Fruit fly (Drosophila melanogaster) whole organism, prepupa: ENCODE results near the gene Vlet.

Experiments
- Blimp-1 ChIP-seq: fragments of 200-800 bp; sonication (Bioruptor generic); optimal IDR thresholded peaks from 3 replicates; lab custom pipeline; 2017; ENCODE audit warnings: missing biosample characterization, missing genetic modification characterization, mild to moderate bottlenecking, moderate library complexity, missing genetic modification reagents
- CG10631 ChIP-seq: fragments of 200-800 bp; sonication (Bioruptor generic); optimal IDR thresholded peaks from 2 replicates; lab custom pipeline; 2016; ENCODE audit warnings: missing biosample characterization, missing genetic modification characterization
- CG10669 ChIP-seq: fragments of 200-800 bp; sonication (Bioruptor generic); optimal IDR thresholded peaks from 3 replicates; lab custom pipeline; 2018; ENCODE audit warnings: missing biosample characterization, mild to moderate bottlenecking, missing genetic modification characterization, moderate library complexity
- CG11762 ChIP-seq: fragments of 200-800 bp; sonication (Bioruptor generic); optimal IDR thresholded peaks from 3 replicates; lab custom pipeline; 2016; ENCODE audit warnings: missing biosample characterization, missing genetic modification characterization; ENCODE audit not compliant: insufficient read depth
- CG11902 ChIP-seq: fragments of 200-800 bp; sonication (Bioruptor generic); optimal IDR thresholded peaks from 3 replicates; lab custom pipeline; 2016; ENCODE audit warnings: missing biosample characterization, missing genetic modification characterization
- CG15336 ChIP-seq: fragments of 200-800 bp; sonication (Bioruptor generic); IDR thresholded peaks from 2 replicates; pipeline ENCODE4 v1.3.6; 2022; ENCODE audit warnings: missing biosample characterization, missing genetic modification characterization
- CG1621 ChIP-seq: fragments of 200-800 bp; sonication (Bioruptor generic); optimal IDR thresholded peaks from 3 replicates; lab custom pipeline; 2018; ENCODE audit warnings: missing biosample characterization, mild to moderate bottlenecking, missing genetic modification characterization
- CG16779 ChIP-seq: fragments of 200-800 bp; sonication (Bioruptor generic); optimal IDR thresholded peaks from 3 replicates; lab custom pipeline; 2017; ENCODE audit warnings: missing biosample characterization, mild to moderate bottlenecking, missing genetic modification characterization
- CG3032 ChIP-seq: fragments of 200-800 bp; optimal IDR thresholded peaks from 2 replicates; lab custom pipeline; 2019; ENCODE audit warnings: missing biosample characterization, mild to moderate bottlenecking, missing genetic modification characterization, moderate library complexity
- CG31627 ChIP-seq: fragments of 200-800 bp; sonication (Bioruptor generic); optimal IDR thresholded peaks from 3 replicates; lab custom pipeline; 2016; ENCODE audit warnings: missing biosample characterization, missing genetic modification characterization
- CG32006 ChIP-seq: fragments of 200-800 bp; sonication (Bioruptor generic); optimal IDR thresholded peaks from 3 replicates; lab custom pipeline; 2017; ENCODE audit warnings: missing biosample characterization, mild to moderate bottlenecking, missing genetic modification characterization
- CG34406 ChIP-seq: fragments of 200-800 bp; sonication (Bioruptor generic); optimal IDR thresholded peaks from 3 replicates; lab custom pipeline; 2016; ENCODE audit warnings: missing biosample characterization, missing genetic modification characterization
- CG3919 ChIP-seq: fragments of 200-800 bp; sonication (Bioruptor generic); optimal IDR thresholded peaks from 3 replicates; lab custom pipeline; 2016; ENCODE audit warnings: missing biosample characterization, missing genetic modification characterization
- CG4318 ChIP-seq: fragments of 200-800 bp; sonication (Bioruptor generic); optimal IDR thresholded peaks from 3 replicates; lab custom pipeline; 2017; ENCODE audit warnings: missing biosample characterization, mild to moderate bottlenecking, missing genetic modification characterization
- CG6163 ChIP-seq: fragments of 200-800 bp; sonication (Bioruptor generic); IDR thresholded peaks from 3 replicates; pipeline ENCODE4 v1.3.6; 2022; ENCODE audit warnings: missing biosample characterization, missing genetic modification characterization
- CG6276 ChIP-seq: fragments of 200-800 bp; sonication (Bioruptor generic); optimal IDR thresholded peaks from 2 replicates; lab custom pipeline; 2017; ENCODE audit warnings: missing biosample characterization, mild to moderate bottlenecking, missing genetic modification characterization
- CG6808 ChIP-seq: fragments of 200-800 bp; sonication (Bioruptor generic); optimal IDR thresholded peaks from 3 replicates; lab custom pipeline; 2017; ENCODE audit warnings: missing biosample characterization, missing genetic modification characterization, mild to moderate bottlenecking, moderate library complexity, missing genetic modification reagents
- CG6854 ChIP-seq: fragments of 200-800 bp; sonication (Bioruptor generic); optimal IDR thresholded peaks from 2 replicates; lab custom pipeline; 2017; ENCODE audit warnings: missing biosample characterization, mild to moderate bottlenecking, missing genetic modification characterization
- CG7368 ChIP-seq: fragments of 200-800 bp; sonication (Bioruptor generic); optimal IDR thresholded peaks from 3 replicates; lab custom pipeline; 2016; ENCODE audit warnings: missing biosample characterization, missing genetic modification characterization
- CG8119 ChIP-seq: fragments of 200-800 bp; sonication (Bioruptor generic); IDR thresholded peaks from 3 replicates; pipeline ENCODE4 v1.3.6; 2022; ENCODE audit warnings: missing biosample characterization, missing genetic modification characterization
- CG8319 ChIP-seq: fragments of 200-800 bp; sonication (Bioruptor generic); optimal IDR thresholded peaks from 3 replicates; lab custom pipeline; 2016; ENCODE audit warnings: missing biosample characterization, missing genetic modification characterization
- CG8632 ChIP-seq: fragments of 200-800 bp; sonication (Bioruptor generic); optimal IDR thresholded peaks from 3 replicates; lab custom pipeline; 2016; ENCODE audit warnings: missing biosample characterization, missing genetic modification characterization
- CG9139 ChIP-seq: fragments of 200-800 bp; sonication (Bioruptor generic); optimal IDR thresholded peaks from 3 replicates; lab custom pipeline; 2017; ENCODE audit warnings: missing biosample characterization, mild to moderate bottlenecking, missing genetic modification characterization
- Eip75B ChIP-seq: fragments of 200-800 bp; sonication (Bioruptor generic); optimal IDR thresholded peaks from 3 replicates; lab custom pipeline; 2016; ENCODE audit warnings: missing biosample characterization, missing genetic modification characterization
- Ets21C ChIP-seq: fragments of 200-800 bp; sonication (Bioruptor generic); optimal IDR thresholded peaks from 3 replicates; lab custom pipeline; 2016; ENCODE audit warnings: missing biosample characterization, missing genetic modification characterization
- Ets96B ChIP-seq: fragments of 200-800 bp; optimal IDR thresholded peaks from 2 replicates; lab custom pipeline; 2019; ENCODE audit warnings: missing biosample characterization, mild to moderate bottlenecking, missing genetic modification characterization, moderate library complexity
- Gug ChIP-seq: fragments of 200-800 bp; sonication (Bioruptor generic); IDR thresholded peaks from 2 replicates; pipeline ENCODE4 v1.3.6; 2022; ENCODE audit warnings: missing biosample characterization, missing genetic modification characterization
- Hr39 ChIP-seq: fragments of 200-800 bp; sonication (Bioruptor generic); optimal IDR thresholded peaks from 2 replicates; lab custom pipeline; 2016; ENCODE audit warnings: missing biosample characterization, missing genetic modification characterization
- Hr4 ChIP-seq: fragments of 200-800 bp; sonication (Bioruptor generic); optimal IDR thresholded peaks from 3 replicates; lab custom pipeline; 2016; ENCODE audit warnings: missing biosample characterization, missing genetic modification characterization
- Met ChIP-seq: fragments of 200-800 bp; sonication (Bioruptor generic); optimal IDR thresholded peaks from 3 replicates; lab custom pipeline; 2016; ENCODE audit warnings: missing biosample characterization, missing genetic modification characterization
- OdsH ChIP-seq: fragments of 200-800 bp; sonication (Bioruptor generic); optimal IDR thresholded peaks from 3 replicates; lab custom pipeline; 2016; ENCODE audit warnings: missing biosample characterization, missing genetic modification characterization
- Smox ChIP-seq: fragments of 200-800 bp; sonication (Bioruptor generic); optimal IDR thresholded peaks from 3 replicates; lab custom pipeline; 2016; ENCODE audit warnings: missing biosample characterization, missing genetic modification characterization
- Sox102F ChIP-seq: fragments of 200-800 bp; sonication (Bioruptor generic); optimal IDR thresholded peaks from 2 replicates; lab custom pipeline; 2016; ENCODE audit warnings: missing biosample characterization, mild to moderate bottlenecking, missing genetic modification characterization
- achi ChIP-seq: fragments of 200-800 bp; sonication (Bioruptor generic); optimal IDR thresholded peaks from 3 replicates; lab custom pipeline; 2016; ENCODE audit warnings: missing biosample characterization, missing genetic modification characterization
- acj6 ChIP-seq: fragments of 200-800 bp; sonication (Bioruptor generic); optimal IDR thresholded peaks from 3 replicates; lab custom pipeline; 2016; ENCODE audit warnings: missing biosample characterization, missing genetic modification characterization
- cyc ChIP-seq: fragments of 200-800 bp; sonication (Bioruptor generic); optimal IDR thresholded peaks from 3 replicates; lab custom pipeline; 2016; ENCODE audit warnings: missing biosample characterization, missing genetic modification characterization
- dac ChIP-seq: fragments of 200-800 bp; sonication (Bioruptor generic); optimal IDR thresholded peaks from 2 replicates; lab custom pipeline; 2017; ENCODE audit warnings: missing biosample characterization, mild to moderate bottlenecking, missing genetic modification characterization
- dsx ChIP-seq: fragments of 200-800 bp; optimal IDR thresholded peaks from 3 replicates; lab custom pipeline; 2019; ENCODE audit warnings: missing biosample characterization, mild to moderate bottlenecking, missing genetic modification characterization, moderate library complexity; ENCODE audit not compliant: poor library complexity, severe bottlenecking
- eg ChIP-seq: fragments of 200-800 bp; sonication (Bioruptor generic); IDR thresholded peaks from 3 replicates; pipeline ENCODE4 v1.3.6; 2022; ENCODE audit warnings: missing biosample characterization, missing genetic modification characterization
- esn ChIP-seq: fragments of 200-800 bp; sonication (Bioruptor generic); optimal IDR thresholded peaks from 2 replicates; lab custom pipeline; 2016; ENCODE audit warnings: missing biosample characterization, mild to moderate bottlenecking, missing genetic modification characterization, moderate library complexity
- fd85E ChIP-seq: fragments of 200-800 bp; sonication (Bioruptor generic); optimal IDR thresholded peaks from 3 replicates; lab custom pipeline; 2016; ENCODE audit warnings: missing biosample characterization, missing genetic modification characterization
- fkh ChIP-seq: fragments of 200-800 bp; sonication (Bioruptor generic); optimal IDR thresholded peaks from 3 replicates; lab custom pipeline; 2017; ENCODE audit warnings: missing biosample characterization, mild to moderate bottlenecking, missing genetic modification characterization, moderate library complexity
- lz ChIP-seq: fragments of 200-800 bp; sonication (Bioruptor generic); optimal IDR thresholded peaks from 3 replicates; lab custom pipeline; 2016; ENCODE audit warnings: missing biosample characterization, missing genetic modification characterization
- net ChIP-seq: fragments of 200-800 bp; sonication (Bioruptor generic); optimal IDR thresholded peaks from 3 replicates; lab custom pipeline; 2016; ENCODE audit warnings: missing biosample characterization, missing genetic modification characterization
- pdm3 ChIP-seq: fragments of 200-800 bp; sonication (Bioruptor generic); optimal IDR thresholded peaks from 3 replicates; lab custom pipeline; 2016; ENCODE audit warnings: missing biosample characterization, missing genetic modification characterization
- salr ChIP-seq, 2 experiments: fragments of 200-800 bp; sonication (Bioruptor generic); optimal IDR thresholded peaks; 3 replicates each; lab custom pipeline; 2016 to 2018; ENCODE audit warnings: missing biosample characterization in 2 of 2, missing genetic modification characterization in 2 of 2, mild to moderate bottlenecking in 1 of 2
- topi ChIP-seq: fragments of 200-800 bp; sonication (Bioruptor generic); optimal IDR thresholded peaks from 3 replicates; lab custom pipeline; 2016; ENCODE audit warnings: missing biosample characterization, missing genetic modification characterization

The Vlet gene

DNA sequence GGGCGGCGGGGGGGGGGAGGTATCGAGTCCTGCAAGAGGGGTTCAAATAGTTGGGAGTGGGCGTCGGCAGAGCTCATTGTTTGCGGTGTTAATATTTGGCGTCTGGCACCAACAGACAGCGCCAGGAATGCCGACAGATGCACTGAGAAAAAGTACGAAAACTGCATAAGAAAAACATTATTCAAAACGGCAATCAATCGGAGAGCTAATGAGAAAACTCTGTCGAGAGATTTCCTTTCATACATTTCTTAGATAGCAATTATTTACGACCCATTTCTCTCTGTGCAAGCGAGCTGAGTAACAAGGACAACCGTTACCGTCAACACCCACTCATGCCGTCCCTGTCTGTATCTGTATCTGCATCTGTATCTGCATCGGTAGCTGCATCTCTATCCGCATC is 14.3 kb downstream of the Vlet start (continued):
- TF ChIP-seq pdm3 (peak; percentile 43), CG10631 (GFP tag; lab: Kevin White, UChicago) (peak; percentile 21), Gug (no peak), topi (GFP tag; lab: Kevin White, UChicago) (peak; percentile 15), CG1621 (tag; lab: Kevin White, UChicago) (peak; percentile 28), acj6 (peak; percentile 50), Met (no peak), CG9139 (GFP tag; lab: Kevin White, UChicago) (peak; percentile 29), CG8632 (GFP tag; lab: Kevin White, UChicago) (peak; percentile 24), Hr39 (GFP tag; lab: Kevin White, UChicago) (peak; percentile 21), CG7368 (peak; percentile 48), lz (GFP tag; lab: Kevin White, UChicago) (peak; percentile 35), dsx (GFP tag; lab: Kevin White, UChicago) (peak; percentile 41), Ets21C (no peak), CG6163 (peak; percentile 74; the same call in 2 of the 3 replicates), eg (GFP tag; lab: Robert Waterston, UW) (0 out of 3 replicates have a peak, but pooled peaks have one; percentile 56), net (GFP tag; lab: Kevin White, UChicago) (peak; percentile 46), dac (GFP tag; lab: Kevin White, UChicago) (no peak), esn (GFP tag; lab: Kevin White, UChicago) (peak; percentile 20), CG4318 (peak; percentile 16), CG34406 (GFP tag; lab: Kevin White, UChicago) (peak; percentile 33), salr (GFP tag; optimal IDR thresholded peaks at IDR 0.05; lab: Kevin White, UChicago) (peak; percentile 1 to 21), fkh (no peak), cyc (GFP tag; lab: Kevin White, UChicago) (peak; percentile 22), OdsH (GFP tag; lab: Kevin White, UChicago) (peak; percentile 48), CG31627 (GFP tag; lab: Kevin White, UChicago) (no peak), achi (GFP tag; lab: Kevin White, UChicago) (peak; percentile 43), CG3919 (GFP tag; lab: Kevin White, UChicago) (peak; percentile 57), Blimp-1 (GFP tag; lab: Kevin White, UChicago) (no peak), Sox102F (GFP tag; lab: Kevin White, UChicago) (no peak), CG16779 (no peak), CG8119 (GFP tag; lab: Robert Waterston, UW) (peak; percentile 36; the same call in 1 of the 3 replicates), CG8319 (GFP tag; lab: Kevin White, UChicago) (no peak), CG6276 (GFP tag; lab: Kevin White, UChicago) (peak; percentile 18)

DNA sequence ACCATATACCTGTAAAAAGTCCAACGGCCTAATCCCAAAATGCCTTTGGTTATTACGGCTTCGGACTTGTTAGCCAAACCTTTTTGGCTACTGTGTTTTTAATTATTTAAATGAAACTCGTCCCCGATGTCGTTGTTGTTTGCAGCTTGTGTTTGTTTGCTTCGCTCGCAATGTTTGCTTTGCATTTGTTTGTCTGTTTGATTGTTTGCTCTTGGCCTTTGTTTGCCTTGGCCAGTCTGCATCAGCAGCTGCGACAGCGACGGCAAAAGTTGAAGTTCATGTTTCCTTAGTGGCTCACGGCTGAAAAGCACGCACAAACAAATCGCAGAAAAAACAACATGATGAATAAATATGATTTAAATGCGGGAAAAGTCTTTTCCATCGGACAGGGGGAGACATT is 17.9 kb downstream of the Vlet start:
- TF ChIP-seq CG4318 (no peak), Sox102F (GFP tag; lab: Kevin White, UChicago) (peak; percentile 39), CG10669 (peak; percentile 38), Hr4 (no peak), CG3032 (tag; lab: Kevin White, UChicago) (no peak), Smox (GFP tag; lab: Kevin White, UChicago) (peak; percentile 18), Met (peak; percentile 77), CG11762 (GFP tag; lab: Kevin White, UChicago) (no peak), dac (GFP tag; lab: Kevin White, UChicago) (no peak), Ets96B (tag; lab: Kevin White, UChicago) (no peak), lz (GFP tag; lab: Kevin White, UChicago) (no peak), cyc (GFP tag; lab: Kevin White, UChicago) (peak; percentile 7), CG3919 (GFP tag; lab: Kevin White, UChicago) (peak; percentile 21), CG8119 (GFP tag; lab: Robert Waterston, UW) (no peak), OdsH (GFP tag; lab: Kevin White, UChicago) (no peak), CG7368 (peak; percentile 58), CG16779 (no peak), CG32006 (GFP tag; lab: Kevin White, UChicago) (no peak), CG8632 (GFP tag; lab: Kevin White, UChicago) (peak; percentile 41), CG10631 (GFP tag; lab: Kevin White, UChicago) (no peak), esn (GFP tag; lab: Kevin White, UChicago) (peak; percentile 46), CG6808 (GFP tag; lab: Kevin White, UChicago) (no peak), fd85E (no peak), Eip75B (peak; percentile 28), CG11902 (GFP tag; lab: Kevin White, UChicago) (no peak), net (GFP tag; lab: Kevin White, UChicago) (peak; percentile 26), dsx (GFP tag; lab: Kevin White, UChicago) (no peak), acj6 (no peak), CG6163 (peak; percentile 39; the same call in 1 of the 3 replicates), pdm3 (no peak), CG15336 (GFP tag; lab: Robert Waterston, UW) (no peak), CG6854 (GFP tag; lab: Kevin White, UChicago) (peak; percentile 29), salr (GFP tag; optimal IDR thresholded peaks at IDR 0.05; lab: Kevin White, UChicago) (no peak)
